Worm (Caenorhabditis elegans): ENCODE results near the gene pqn-54.

DNA sequence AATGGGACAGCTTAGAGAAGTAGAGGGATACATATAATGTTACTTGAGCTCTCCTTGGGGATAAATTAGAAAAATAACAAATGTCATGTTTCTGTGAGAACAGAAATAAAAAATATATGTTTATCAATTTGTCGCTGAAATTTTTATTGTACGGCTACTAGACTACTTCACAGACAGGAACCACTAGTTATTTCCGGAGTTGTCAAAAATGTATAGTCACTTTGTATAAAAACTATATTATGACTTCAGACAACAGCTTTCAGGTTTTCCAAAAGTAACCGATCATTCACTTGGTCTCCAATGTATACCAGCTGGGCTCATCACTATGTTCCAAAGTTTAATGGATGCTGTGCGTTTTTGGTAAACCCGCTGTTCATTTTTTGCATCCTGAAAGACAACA lies 13.5 kb upstream of the pqn-54 start, which contains the start of gene srj-23:
- TF ChIP-seq unc-62 (GFP tag; optimal IDR thresholded peaks at IDR 0.05) (no peak), snpc-4 (GFP tag; optimal IDR thresholded peaks at IDR 0.05) (no peak), snpc-4 (tag; optimal IDR thresholded peaks at IDR 0.05) (no peak), lin-35 (GFP tag; optimal IDR thresholded peaks at IDR 0.05) (no peak), sdz-38 (tag; optimal IDR thresholded peaks at IDR 0.05) (no peak), Y79H2A.3 (GFP tag; conservative IDR thresholded peaks at IDR 0.05) (no peak), B0019.2 (GFP tag; conservative IDR thresholded peaks at IDR 0.05) (no peak), ztf-3 (GFP tag; optimal IDR thresholded peaks at IDR 0.05) (no peak), aptf-3 (GFP tag; IDR thresholded peaks at IDR 0.05) (no peak), ceh-79 (tag; optimal IDR thresholded peaks at IDR 0.05) (no peak), fkh-3 (tag; optimal IDR thresholded peaks at IDR 0.05) (no peak), ama-1 (optimal IDR thresholded peaks at IDR 0.05) (no peak), ama-1 (GFP tag; optimal IDR thresholded peaks at IDR 0.05) (no peak), dpl-1 (GFP tag; optimal IDR thresholded peaks at IDR 0.05) (no peak)
